Worm (Caenorhabditis elegans): ENCODE results near the gene Y73C8C.8.

ce11 chrV:3114973-3115372 is 1.3 kb upstream of the Y73C8C.8 start, which contains the start of gene Y73C8C.3:
- TF ChIP-seq nhr-76 (tag; optimal IDR thresholded peaks at IDR 0.05) (no peak), nhr-12 (tag; optimal IDR thresholded peaks at IDR 0.05) (no peak), blmp-1 (tag; optimal IDR thresholded peaks at IDR 0.05) (no peak), flh-1 (GFP tag; optimal IDR thresholded peaks at IDR 0.05) (no peak), unc-39 (tag; optimal IDR thresholded peaks at IDR 0.05) (no peak), mab-5 (tag; optimal IDR thresholded peaks at IDR 0.05) (no peak)

All from whole organism, mixed stage, embryonic.